Fruit fly (Drosophila melanogaster) whole organism, embryonic: Measurements from ENCODE around the gene CG6567.

ENCODE experiments used
- Blimp-1 ChIP-seq: fragments of 200-800 bp; sonication (Bioruptor generic); optimal IDR thresholded peaks from 3 replicates; lab custom pipeline; 2018; ENCODE audit warnings: missing biosample characterization, missing genetic modification characterization, mild to moderate bottlenecking, moderate library complexity, missing genetic modification reagents
- CG10267 ChIP-seq: fragments of 200-800 bp; sonication (Bioruptor generic); optimal IDR thresholded peaks from 2 replicates; lab custom pipeline; 2018; ENCODE audit warnings: missing biosample characterization, mild to moderate bottlenecking, missing genetic modification characterization, moderate library complexity
- CG12299 ChIP-seq: fragments of 200-800 bp; sonication (Bioruptor generic); optimal IDR thresholded peaks from 2 replicates; lab custom pipeline; 2018; ENCODE audit warnings: missing biosample characterization, mild to moderate bottlenecking, missing genetic modification characterization
- CG12942 ChIP-seq: fragments of 200-800 bp; sonication (Bioruptor generic); optimal IDR thresholded peaks from 3 replicates; lab custom pipeline; 2016; ENCODE audit warnings: missing biosample characterization, missing genetic modification characterization
- CG13424 ChIP-seq: fragments of 200-800 bp; sonication (Bioruptor generic); optimal IDR thresholded peaks from 2 replicates; lab custom pipeline; 2019; ENCODE audit warnings: missing biosample characterization, mild to moderate bottlenecking, missing genetic modification characterization, moderate library complexity
- CG14710 ChIP-seq: fragments of 200-800 bp; sonication (Bioruptor generic); optimal IDR thresholded peaks from 3 replicates; lab custom pipeline; 2019; ENCODE audit warnings: missing biosample characterization, mild to moderate bottlenecking, missing genetic modification characterization, moderate library complexity
- CG16813 ChIP-seq: fragments of 200-800 bp; sonication (Bioruptor generic); IDR thresholded peaks from 3 replicates; pipeline ENCODE4 v1.3.6; 2022; ENCODE audit warnings: missing biosample characterization, missing genetic modification characterization; ENCODE audit not compliant: partially characterized antibody
- CG30020 ChIP-seq: fragments of 200-800 bp; optimal IDR thresholded peaks from 2 replicates; lab custom pipeline; 2019; ENCODE audit warnings: missing biosample characterization, mild to moderate bottlenecking, missing genetic modification characterization, moderate library complexity
- CG3163 ChIP-seq: fragments of 200-800 bp; sonication (Bioruptor generic); optimal IDR thresholded peaks from 3 replicates; lab custom pipeline; 2016; ENCODE audit warnings: missing biosample characterization, missing genetic modification characterization
- CG3726 ChIP-seq: fragments of 200-800 bp; sonication (Bioruptor generic); IDR thresholded peaks from 3 replicates; pipeline ENCODE4, ENCODE4 v1.3.6; 2022; ENCODE audit warnings: missing biosample characterization, missing genetic modification characterization
- CG4424 ChIP-seq: fragments of 200-800 bp; sonication (Bioruptor generic); optimal IDR thresholded peaks from 3 replicates; lab custom pipeline; 2016; ENCODE audit warnings: missing biosample characterization, missing genetic modification characterization
- CG4617 ChIP-seq: fragments of 200-800 bp; sonication (Bioruptor generic); optimal IDR thresholded peaks from 3 replicates; lab custom pipeline; 2016; ENCODE audit warnings: missing biosample characterization, missing genetic modification characterization, borderline replicate concordance
- CG7963 ChIP-seq: fragments of 200-800 bp; sonication (Bioruptor generic); IDR thresholded peaks from 3 replicates; pipeline ENCODE4 v1.3.6; 2022; ENCODE audit warnings: missing biosample characterization, missing genetic modification characterization; ENCODE audit not compliant: partially characterized antibody
- CG9215 ChIP-seq: fragments of 200-800 bp; sonication (Bioruptor generic); IDR thresholded peaks from 2 replicates; pipeline ENCODE4 v1.3.6; 2022; ENCODE audit warnings: missing biosample characterization, missing genetic modification characterization
- Chrac-16 ChIP-seq: fragments of 200-800 bp; sonication (Bioruptor generic); optimal IDR thresholded peaks from 3 replicates; lab custom pipeline; 2016; ENCODE audit warnings: missing biosample characterization, missing genetic modification characterization
- Dbx ChIP-seq: fragments of 200-800 bp; sonication (Bioruptor generic); IDR thresholded peaks from 3 replicates; pipeline ENCODE4 v1.3.6; 2022; ENCODE audit warnings: missing biosample characterization, missing genetic modification characterization
- Dp ChIP-seq: fragments of 200-800 bp; sonication (Bioruptor generic); optimal IDR thresholded peaks from 2 replicates; lab custom pipeline; 2018; ENCODE audit warnings: missing biosample characterization, mild to moderate bottlenecking, missing genetic modification characterization, moderate library complexity
- E2f2 ChIP-seq: fragments of 200-800 bp; sonication (Bioruptor generic); IDR thresholded peaks from 2 replicates; pipeline ENCODE4 v1.3.6; 2022; ENCODE audit warnings: missing biosample characterization, missing genetic modification characterization
- Ets97D ChIP-seq: fragments of 200-800 bp; sonication (Bioruptor generic); optimal IDR thresholded peaks from 3 replicates; lab custom pipeline; 2016; ENCODE audit warnings: missing biosample characterization, missing genetic modification characterization
- Hmx ChIP-seq: fragments of 200-800 bp; sonication (Bioruptor generic); optimal IDR thresholded peaks from 2 replicates; lab custom pipeline; 2016; ENCODE audit warnings: missing biosample characterization, missing genetic modification characterization
- Jarid2 ChIP-seq: fragments of 200-800 bp; sonication (Bioruptor generic); optimal IDR thresholded peaks from 3 replicates; lab custom pipeline; 2017; ENCODE audit warnings: mild to moderate bottlenecking, missing biosample characterization, missing genetic modification reagents, missing genetic modification characterization
- MBD-R2 ChIP-seq: fragments of 200-800 bp; sonication (Bioruptor generic); IDR thresholded peaks from 2 replicates; pipeline ENCODE4 v1.3.6; 2022; ENCODE audit warnings: missing biosample characterization, missing genetic modification characterization
- MESR4 ChIP-seq: fragments of 200-800 bp; sonication (Bioruptor generic); optimal IDR thresholded peaks from 2 replicates; lab custom pipeline; 2018; ENCODE audit warnings: missing biosample characterization, mild to moderate bottlenecking, missing genetic modification characterization, moderate library complexity
- Mrtf ChIP-seq: fragments of 200-800 bp; sonication (Bioruptor generic); IDR thresholded peaks from 3 replicates; pipeline ENCODE4 v1.3.6; 2022; ENCODE audit warnings: missing biosample characterization, missing genetic modification characterization
- Myb ChIP-seq: fragments of 200-800 bp; sonication (Bioruptor generic); optimal IDR thresholded peaks from 2 replicates; lab custom pipeline; 2016; ENCODE audit warnings: missing biosample characterization, missing genetic modification characterization
- Ptx1 ChIP-seq: fragments of 200-800 bp; sonication (Bioruptor generic); IDR thresholded peaks from 2 replicates; pipeline ENCODE4 v1.3.6; 2022; ENCODE audit warnings: missing biosample characterization, missing genetic modification characterization
- Rfx ChIP-seq: fragments of 200-800 bp; sonication (Bioruptor generic); IDR thresholded peaks from 2 replicates; pipeline ENCODE4 v1.3.6; 2022; ENCODE audit warnings: missing biosample characterization, missing genetic modification characterization
- Side ChIP-seq: fragments of 200-800 bp; sonication (Bioruptor generic); optimal IDR thresholded peaks from 2 replicates; lab custom pipeline; 2016; ENCODE audit warnings: missing biosample characterization, missing genetic modification characterization
- Sin3A ChIP-seq: fragments of >200 bp; optimal IDR thresholded peaks from 2 replicates; lab custom pipeline; 2018
- Sry-β ChIP-seq: fragments of 200-800 bp; sonication (Bioruptor generic); optimal IDR thresholded peaks from 2 replicates; lab custom pipeline; 2018; ENCODE audit warnings: missing biosample characterization, mild to moderate bottlenecking, missing genetic modification characterization, moderate library complexity
- al ChIP-seq: fragments of 200-800 bp; sonication (Bioruptor generic); IDR thresholded peaks from 2 replicates; pipeline ENCODE4 v1.3.6; 2022; ENCODE audit warnings: missing biosample characterization, missing genetic modification characterization
- amos ChIP-seq: fragments of 200-800 bp; sonication (Bioruptor generic); IDR thresholded peaks from 2 replicates; pipeline ENCODE4 v1.3.6; 2022; ENCODE audit warnings: missing biosample characterization, missing genetic modification characterization; ENCODE audit not compliant: partially characterized antibody
- bsh ChIP-seq, 2 experiments: fragments of 200-800 bp; sonication (Bioruptor generic); optimal IDR thresholded peaks; 2 replicates each; lab custom pipeline; 2017 to 2018; ENCODE audit warnings: mild to moderate bottlenecking in 2 of 2, missing biosample characterization in 2 of 2, missing genetic modification characterization in 2 of 2, moderate library complexity in 1 of 2
- crp ChIP-seq, 2 experiments: fragments of 200-800 bp; sonication (Bioruptor generic); optimal IDR thresholded peaks; 2 replicates in 1 of 2; 3 replicates in 1 of 2; lab custom pipeline; 2017; ENCODE audit warnings: missing biosample characterization in 2 of 2, missing genetic modification characterization in 2 of 2, mild to moderate bottlenecking in 1 of 2, moderate library complexity in 1 of 2
- cwo ChIP-seq: fragments of 200-800 bp; sonication (Bioruptor generic); optimal IDR thresholded peaks from 3 replicates; lab custom pipeline; 2017; ENCODE audit warnings: missing biosample characterization, missing genetic modification characterization, mild to moderate bottlenecking, moderate library complexity, missing genetic modification reagents
- eyg ChIP-seq: fragments of 200-800 bp; sonication (Bioruptor generic); optimal IDR thresholded peaks from 3 replicates; lab custom pipeline; 2016; ENCODE audit warnings: missing biosample characterization, missing genetic modification characterization
- gcm ChIP-seq: fragments of 200-800 bp; sonication (Bioruptor generic); optimal IDR thresholded peaks from 2 replicates; lab custom pipeline; 2019; ENCODE audit warnings: missing biosample characterization, mild to moderate bottlenecking, missing genetic modification characterization, moderate library complexity
- gfzf ChIP-seq: fragments of 200-800 bp; sonication (Bioruptor generic); optimal IDR thresholded peaks from 2 replicates; lab custom pipeline; 2016; ENCODE audit warnings: missing biosample characterization, mild to moderate bottlenecking, missing genetic modification characterization, moderate library complexity
- hbn ChIP-seq: fragments of 200-800 bp; sonication (Bioruptor generic); IDR thresholded peaks from 2 replicates; pipeline ENCODE4 v1.3.6; 2022; ENCODE audit warnings: missing biosample characterization, missing genetic modification characterization; ENCODE audit not compliant: partially characterized antibody
- jing ChIP-seq: fragments of 200-800 bp; sonication (Bioruptor generic); optimal IDR thresholded peaks from 2 replicates; lab custom pipeline; 2018; ENCODE audit warnings: missing biosample characterization, mild to moderate bottlenecking, missing genetic modification characterization
- oc ChIP-seq: fragments of 200-800 bp; sonication (Bioruptor generic); optimal IDR thresholded peaks from 2 replicates; lab custom pipeline; 2018; ENCODE audit warnings: missing biosample characterization, mild to moderate bottlenecking, missing genetic modification characterization, moderate library complexity
- pnt ChIP-seq: fragments of 200-800 bp; sonication (Bioruptor generic); optimal IDR thresholded peaks from 3 replicates; lab custom pipeline; 2016; ENCODE audit warnings: missing biosample characterization, missing genetic modification characterization
- pzg ChIP-seq: fragments of 200-800 bp; sonication (Bioruptor generic); optimal IDR thresholded peaks from 3 replicates; lab custom pipeline; 2018; ENCODE audit warnings: missing biosample characterization, mild to moderate bottlenecking, missing genetic modification characterization, moderate library complexity
- sna ChIP-seq: fragments of 200-800 bp; sonication (Bioruptor generic); IDR thresholded peaks from 2 replicates; pipeline ENCODE4 v1.3.6; 2022; ENCODE audit warnings: missing biosample characterization, missing genetic modification characterization; ENCODE audit not compliant: partially characterized antibody
- stwl ChIP-seq: fragments of 200-800 bp; sonication (Bioruptor generic); optimal IDR thresholded peaks from 3 replicates; lab custom pipeline; 2018; ENCODE audit warnings: missing biosample characterization, mild to moderate bottlenecking, missing genetic modification characterization, moderate library complexity
- trem ChIP-seq: fragments of 200-800 bp; optimal IDR thresholded peaks from 3 replicates; lab custom pipeline; 2019; ENCODE audit warnings: missing biosample characterization, mild to moderate bottlenecking, missing genetic modification characterization, moderate library complexity
- wor ChIP-seq: fragments of 200-800 bp; sonication (Bioruptor generic); IDR thresholded peaks from 2 replicates; pipeline ENCODE4 v1.3.6; 2022; ENCODE audit warnings: missing biosample characterization, missing genetic modification characterization

The CG6567 gene

dm6 chr3R:10826796-10827524, 27.3 kb downstream of the CG6567 start, which contains the start of gene Cad86C (continued):
- TF ChIP-seq Jarid2 (GFP tag; lab: Kevin White, UChicago) = peak; percentile 83
- peak; percentile 0 for TF ChIP-seq eyg
- no peak for TF ChIP-seq CG13424 (tag; lab: Kevin White, UChicago)
- no peak for TF ChIP-seq jing
- TF ChIP-seq Hmx (GFP tag; lab: Kevin White, UChicago) = no peak
- no peak for TF ChIP-seq Chrac-16 (GFP tag; lab: Kevin White, UChicago)
- TF ChIP-seq gcm (GFP tag; lab: Kevin White, UChicago) = no peak
- no peak for TF ChIP-seq Sin3A
- peak; percentile 23 for TF ChIP-seq CG3163 (GFP tag; lab: Kevin White, UChicago)
- TF ChIP-seq oc (tag; lab: Kevin White, UChicago) = peak; percentile 3
- peak; percentile 37; the same call in 1 of the 2 replicates for TF ChIP-seq amos (GFP tag; lab: Robert Waterston, UW)
- TF ChIP-seq CG9215 (GFP tag; lab: Robert Waterston, UW) = no peak
- TF ChIP-seq CG10267 (tag; lab: Kevin White, UChicago) = no peak
- TF ChIP-seq bsh (GFP tag; optimal IDR thresholded peaks at IDR 0.05; lab: Kevin White, UChicago) = peak in 1 of 2 experiments; percentile 43
- no peak for TF ChIP-seq wor (GFP tag; lab: Robert Waterston, UW)
- no peak for TF ChIP-seq gfzf (GFP tag; lab: Kevin White, UChicago)
- no peak for TF ChIP-seq CG30020 (tag; lab: Kevin White, UChicago)
- no peak for TF ChIP-seq CG3726 (GFP tag; lab: Robert Waterston, UW)
- TF ChIP-seq CG14710 (tag; lab: Kevin White, UChicago) = no peak
- TF ChIP-seq pnt = no peak
- TF ChIP-seq hbn = peak; percentile 52
- no peak for TF ChIP-seq Side (GFP tag; lab: Kevin White, UChicago)
- TF ChIP-seq CG16813 (GFP tag; lab: Robert Waterston, UW) = peak; percentile 47; the same call in 1 of the 3 replicates
- TF ChIP-seq CG7963 (GFP tag; lab: Robert Waterston, UW) = 0 out of 3 replicates have a peak, but pooled peaks have one; percentile 40
- TF ChIP-seq MESR4 (GFP tag; lab: Kevin White, UChicago) = no peak
- TF ChIP-seq cwo = no peak
- TF ChIP-seq al (GFP tag; lab: Robert Waterston, UW) = no peak
- 0 out of 3 replicates have a peak, but pooled peaks have one; percentile 21 for TF ChIP-seq Dbx
- TF ChIP-seq CG4424 (GFP tag; lab: Kevin White, UChicago) = no peak

- TF ChIP-seq Mrtf (GFP tag; lab: Robert Waterston, UW) = no peak
- peak; percentile 46 for TF ChIP-seq MESR4 (GFP tag; lab: Kevin White, UChicago)
- TF ChIP-seq CG4617 = peak; percentile 3
- no peak for TF ChIP-seq CG12299 (tag; lab: Kevin White, UChicago)
- TF ChIP-seq Rfx (GFP tag; lab: Robert Waterston, UW) = peak; percentile 44; the same call in 1 of the 2 replicates
- TF ChIP-seq CG12942 (GFP tag; lab: Kevin White, UChicago) = no peak
- peak; percentile 19 to 85 for TF ChIP-seq crp (GFP tag; optimal IDR thresholded peaks at IDR 0.05; lab: Kevin White, UChicago)
- TF ChIP-seq E2f2 (GFP tag; lab: Robert Waterston, UW) = peak; percentile 92
- TF ChIP-seq Sry-β (GFP tag; lab: Kevin White, UChicago) = peak; percentile 85
- peak; percentile 23; the same call in 1 of the 2 replicates for TF ChIP-seq MBD-R2 (GFP tag; lab: Robert Waterston, UW)
- TF ChIP-seq Ptx1 = no peak
- peak; percentile 22 for TF ChIP-seq pzg
- TF ChIP-seq trem (tag; lab: Kevin White, UChicago) = peak; percentile 32
- TF ChIP-seq Ets97D = peak; percentile 37
- peak; percentile 53 for TF ChIP-seq Blimp-1
- TF ChIP-seq Myb (GFP tag; lab: Kevin White, UChicago) = peak; percentile 79
- TF ChIP-seq stwl = peak; percentile 21
- 0 out of 2 replicates have a peak, but pooled peaks have one; percentile 14 for TF ChIP-seq sna
- peak; percentile 84 for TF ChIP-seq Dp (GFP tag; lab: Kevin White, UChicago)
- TF ChIP-seq, all 482 proteins: peak for 15
Measured at dm6 chr3R:10815032-10815431, 39.2 kb downstream of the CG6567 start, which contains the start of the genes CG14693 and TTLL15. Gene CG14693 (minus strand): TSS chr3R:10815047. Gene TTLL15 (plus strand): TSS chr3R:10815288.
